Fruit fly (Drosophila melanogaster) whole organism, prepupa: ENCODE measurements around the gene CG31279.

ENCODE experiments used
- Blimp-1 ChIP-seq: fragments of 200-800 bp; sonication (Bioruptor generic); optimal IDR thresholded peaks from 3 replicates; lab custom pipeline; 2017; ENCODE audit warnings: missing biosample characterization, missing genetic modification characterization, mild to moderate bottlenecking, moderate library complexity, missing genetic modification reagents
- CG10631 ChIP-seq: fragments of 200-800 bp; sonication (Bioruptor generic); optimal IDR thresholded peaks from 2 replicates; lab custom pipeline; 2016; ENCODE audit warnings: missing biosample characterization, missing genetic modification characterization
- CG10669 ChIP-seq: fragments of 200-800 bp; sonication (Bioruptor generic); optimal IDR thresholded peaks from 3 replicates; lab custom pipeline; 2018; ENCODE audit warnings: missing biosample characterization, mild to moderate bottlenecking, missing genetic modification characterization, moderate library complexity
- CG11294 ChIP-seq: fragments of 200-800 bp; sonication (Bioruptor generic); IDR thresholded peaks from 2 replicates; pipeline ENCODE4 v1.3.6; 2022; ENCODE audit warnings: missing biosample characterization, missing genetic modification characterization
- CG11762 ChIP-seq: fragments of 200-800 bp; sonication (Bioruptor generic); optimal IDR thresholded peaks from 3 replicates; lab custom pipeline; 2016; ENCODE audit warnings: missing biosample characterization, missing genetic modification characterization; ENCODE audit not compliant: insufficient read depth
- CG1621 ChIP-seq: fragments of 200-800 bp; sonication (Bioruptor generic); optimal IDR thresholded peaks from 3 replicates; lab custom pipeline; 2018; ENCODE audit warnings: missing biosample characterization, mild to moderate bottlenecking, missing genetic modification characterization
- CG16779 ChIP-seq: fragments of 200-800 bp; sonication (Bioruptor generic); optimal IDR thresholded peaks from 3 replicates; lab custom pipeline; 2017; ENCODE audit warnings: missing biosample characterization, mild to moderate bottlenecking, missing genetic modification characterization
- CG3032 ChIP-seq: fragments of 200-800 bp; optimal IDR thresholded peaks from 2 replicates; lab custom pipeline; 2019; ENCODE audit warnings: missing biosample characterization, mild to moderate bottlenecking, missing genetic modification characterization, moderate library complexity
- CG31627 ChIP-seq: fragments of 200-800 bp; sonication (Bioruptor generic); optimal IDR thresholded peaks from 3 replicates; lab custom pipeline; 2016; ENCODE audit warnings: missing biosample characterization, missing genetic modification characterization
- CG3919 ChIP-seq: fragments of 200-800 bp; sonication (Bioruptor generic); optimal IDR thresholded peaks from 3 replicates; lab custom pipeline; 2016; ENCODE audit warnings: missing biosample characterization, missing genetic modification characterization
- CG6792 ChIP-seq: fragments of 200-800 bp; sonication (Bioruptor generic); optimal IDR thresholded peaks from 3 replicates; lab custom pipeline; 2016; ENCODE audit warnings: missing biosample characterization, missing genetic modification characterization
- CG6854 ChIP-seq: fragments of 200-800 bp; sonication (Bioruptor generic); optimal IDR thresholded peaks from 2 replicates; lab custom pipeline; 2017; ENCODE audit warnings: missing biosample characterization, mild to moderate bottlenecking, missing genetic modification characterization
- CG7368 ChIP-seq: fragments of 200-800 bp; sonication (Bioruptor generic); optimal IDR thresholded peaks from 3 replicates; lab custom pipeline; 2016; ENCODE audit warnings: missing biosample characterization, missing genetic modification characterization
- CG8319 ChIP-seq: fragments of 200-800 bp; sonication (Bioruptor generic); optimal IDR thresholded peaks from 3 replicates; lab custom pipeline; 2016; ENCODE audit warnings: missing biosample characterization, missing genetic modification characterization
- Eip75B ChIP-seq: fragments of 200-800 bp; sonication (Bioruptor generic); optimal IDR thresholded peaks from 3 replicates; lab custom pipeline; 2016; ENCODE audit warnings: missing biosample characterization, missing genetic modification characterization
- Eip78C ChIP-seq: fragments of 200-800 bp; sonication (Bioruptor generic); peaks from one replicate; lab custom pipeline; 2016; ENCODE audit warnings: missing biosample characterization, missing genetic modification characterization
- Eip93F ChIP-seq: fragments of 200-800 bp; sonication (Bioruptor generic); optimal IDR thresholded peaks from 2 replicates; lab custom pipeline; 2016; ENCODE audit warnings: missing biosample characterization, mild to moderate bottlenecking, missing genetic modification characterization
- Ets21C ChIP-seq: fragments of 200-800 bp; sonication (Bioruptor generic); optimal IDR thresholded peaks from 3 replicates; lab custom pipeline; 2016; ENCODE audit warnings: missing biosample characterization, missing genetic modification characterization
- Ets96B ChIP-seq: fragments of 200-800 bp; optimal IDR thresholded peaks from 2 replicates; lab custom pipeline; 2019; ENCODE audit warnings: missing biosample characterization, mild to moderate bottlenecking, missing genetic modification characterization, moderate library complexity
- Gug ChIP-seq: fragments of 200-800 bp; sonication (Bioruptor generic); IDR thresholded peaks from 2 replicates; pipeline ENCODE4 v1.3.6; 2022; ENCODE audit warnings: missing biosample characterization, missing genetic modification characterization
- Hr4 ChIP-seq: fragments of 200-800 bp; sonication (Bioruptor generic); optimal IDR thresholded peaks from 3 replicates; lab custom pipeline; 2016; ENCODE audit warnings: missing biosample characterization, missing genetic modification characterization
- Lpt ChIP-seq: fragments of 200-800 bp; sonication (Bioruptor generic); optimal IDR thresholded peaks from 3 replicates; lab custom pipeline; 2016; ENCODE audit warnings: missing biosample characterization, missing genetic modification characterization
- OdsH ChIP-seq: fragments of 200-800 bp; sonication (Bioruptor generic); optimal IDR thresholded peaks from 3 replicates; lab custom pipeline; 2016; ENCODE audit warnings: missing biosample characterization, missing genetic modification characterization
- Smox ChIP-seq: fragments of 200-800 bp; sonication (Bioruptor generic); optimal IDR thresholded peaks from 3 replicates; lab custom pipeline; 2016; ENCODE audit warnings: missing biosample characterization, missing genetic modification characterization
- Sox102F ChIP-seq: fragments of 200-800 bp; sonication (Bioruptor generic); optimal IDR thresholded peaks from 2 replicates; lab custom pipeline; 2016; ENCODE audit warnings: missing biosample characterization, mild to moderate bottlenecking, missing genetic modification characterization
- Sox14 ChIP-seq: fragments of 200-800 bp; sonication (Bioruptor generic); optimal IDR thresholded peaks from 3 replicates; lab custom pipeline; 2016; ENCODE audit warnings: missing biosample characterization, missing genetic modification characterization
- Sox15 ChIP-seq: fragments of 200-800 bp; sonication (Bioruptor generic); optimal IDR thresholded peaks from 3 replicates; lab custom pipeline; 2016; ENCODE audit warnings: missing biosample characterization, missing genetic modification characterization
- achi ChIP-seq: fragments of 200-800 bp; sonication (Bioruptor generic); optimal IDR thresholded peaks from 3 replicates; lab custom pipeline; 2016; ENCODE audit warnings: missing biosample characterization, missing genetic modification characterization
- acj6 ChIP-seq: fragments of 200-800 bp; sonication (Bioruptor generic); optimal IDR thresholded peaks from 3 replicates; lab custom pipeline; 2016; ENCODE audit warnings: missing biosample characterization, missing genetic modification characterization
- cyc ChIP-seq: fragments of 200-800 bp; sonication (Bioruptor generic); optimal IDR thresholded peaks from 3 replicates; lab custom pipeline; 2016; ENCODE audit warnings: missing biosample characterization, missing genetic modification characterization
- dsx ChIP-seq: fragments of 200-800 bp; optimal IDR thresholded peaks from 3 replicates; lab custom pipeline; 2019; ENCODE audit warnings: missing biosample characterization, mild to moderate bottlenecking, missing genetic modification characterization, moderate library complexity; ENCODE audit not compliant: poor library complexity, severe bottlenecking
- eg ChIP-seq: fragments of 200-800 bp; sonication (Bioruptor generic); IDR thresholded peaks from 3 replicates; pipeline ENCODE4 v1.3.6; 2022; ENCODE audit warnings: missing biosample characterization, missing genetic modification characterization
- esn ChIP-seq: fragments of 200-800 bp; sonication (Bioruptor generic); optimal IDR thresholded peaks from 2 replicates; lab custom pipeline; 2016; ENCODE audit warnings: missing biosample characterization, mild to moderate bottlenecking, missing genetic modification characterization, moderate library complexity
- fd85E ChIP-seq: fragments of 200-800 bp; sonication (Bioruptor generic); optimal IDR thresholded peaks from 3 replicates; lab custom pipeline; 2016; ENCODE audit warnings: missing biosample characterization, missing genetic modification characterization
- fkh ChIP-seq: fragments of 200-800 bp; sonication (Bioruptor generic); optimal IDR thresholded peaks from 3 replicates; lab custom pipeline; 2017; ENCODE audit warnings: missing biosample characterization, mild to moderate bottlenecking, missing genetic modification characterization, moderate library complexity
- lz ChIP-seq: fragments of 200-800 bp; sonication (Bioruptor generic); optimal IDR thresholded peaks from 3 replicates; lab custom pipeline; 2016; ENCODE audit warnings: missing biosample characterization, missing genetic modification characterization
- net ChIP-seq: fragments of 200-800 bp; sonication (Bioruptor generic); optimal IDR thresholded peaks from 3 replicates; lab custom pipeline; 2016; ENCODE audit warnings: missing biosample characterization, missing genetic modification characterization
- salr ChIP-seq, 2 experiments: fragments of 200-800 bp; sonication (Bioruptor generic); optimal IDR thresholded peaks; 3 replicates each; lab custom pipeline; 2016 to 2018; ENCODE audit warnings: missing biosample characterization in 2 of 2, missing genetic modification characterization in 2 of 2, mild to moderate bottlenecking in 1 of 2
- spab ChIP-seq: fragments of 200-800 bp; sonication (Bioruptor generic); optimal IDR thresholded peaks from 2 replicates; lab custom pipeline; 2017; ENCODE audit warnings: missing biosample characterization, mild to moderate bottlenecking, missing genetic modification characterization, missing genetic modification reagents
- svp ChIP-seq: fragments of 200-800 bp; sonication (Bioruptor generic); peaks from one replicate; lab custom pipeline; 2016; ENCODE audit warnings: missing biosample characterization, missing genetic modification characterization
- topi ChIP-seq: fragments of 200-800 bp; sonication (Bioruptor generic); optimal IDR thresholded peaks from 3 replicates; lab custom pipeline; 2016; ENCODE audit warnings: missing biosample characterization, missing genetic modification characterization
- vri ChIP-seq: fragments of 200-800 bp; sonication (Bioruptor generic); optimal IDR thresholded peaks from 3 replicates; lab custom pipeline; 2016; ENCODE audit warnings: missing biosample characterization, mild to moderate bottlenecking, missing genetic modification characterization

CG31279 gene

DNA sequence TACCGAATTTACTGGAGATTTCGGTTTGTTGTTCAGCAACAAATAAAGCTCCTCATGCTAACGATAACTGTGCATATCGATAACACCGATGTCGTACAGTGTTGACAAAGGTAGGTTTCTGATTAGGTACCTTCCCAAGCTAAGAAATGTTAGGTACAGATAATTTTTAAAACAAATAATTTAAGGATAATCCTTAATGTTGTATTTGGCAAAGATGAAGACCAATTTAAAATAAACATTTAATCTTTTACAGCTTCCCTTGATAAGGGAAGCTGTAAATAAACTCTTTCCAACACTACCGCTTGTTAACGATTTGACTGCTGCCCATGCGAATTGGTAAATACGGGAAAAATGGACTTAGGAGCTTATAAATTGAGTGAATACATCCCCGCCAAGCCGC, 12.5 kb downstream of the CG31279 start, which contains the start of the genes Ttc1 and CG14882 (continued):
- TF ChIP-seq CG31627: peak; percentile 87
- TF ChIP-seq Eip78C (GFP tag; lab: Kevin White, UChicago): peak; percentile 95
- peak; percentile 72 for TF ChIP-seq CG11294 (GFP tag; lab: Robert Waterston, UW)
- peak; percentile 61 for TF ChIP-seq Eip93F
- no peak for TF ChIP-seq CG1621 (tag; lab: Kevin White, UChicago)
- TF ChIP-seq CG7368 (GFP tag; lab: Kevin White, UChicago): no peak
- peak; percentile 81 for TF ChIP-seq Ets96B (tag; lab: Kevin White, UChicago)
- TF ChIP-seq esn (GFP tag; lab: Kevin White, UChicago): peak; percentile 92
- peak; percentile 90 for TF ChIP-seq Sox14 (GFP tag; lab: Kevin White, UChicago)
- no peak for TF ChIP-seq spab
- peak; percentile 91 for TF ChIP-seq OdsH (GFP tag; lab: Kevin White, UChicago)
- TF ChIP-seq CG3919 (GFP tag; lab: Kevin White, UChicago): no peak
- peak; percentile 29 to 81 for TF ChIP-seq salr (GFP tag; optimal IDR thresholded peaks at IDR 0.05; lab: Kevin White, UChicago)
- TF ChIP-seq CG10669 (GFP tag; lab: Kevin White, UChicago): no peak
- peak; percentile 88 for TF ChIP-seq lz (GFP tag; lab: Kevin White, UChicago)
- TF ChIP-seq CG10631 (GFP tag; lab: Kevin White, UChicago): no peak
- no peak for TF ChIP-seq Smox (GFP tag; lab: Kevin White, UChicago)
- TF ChIP-seq acj6: peak; percentile 89
- TF ChIP-seq, all 60 proteins: peak for 33

DNA sequence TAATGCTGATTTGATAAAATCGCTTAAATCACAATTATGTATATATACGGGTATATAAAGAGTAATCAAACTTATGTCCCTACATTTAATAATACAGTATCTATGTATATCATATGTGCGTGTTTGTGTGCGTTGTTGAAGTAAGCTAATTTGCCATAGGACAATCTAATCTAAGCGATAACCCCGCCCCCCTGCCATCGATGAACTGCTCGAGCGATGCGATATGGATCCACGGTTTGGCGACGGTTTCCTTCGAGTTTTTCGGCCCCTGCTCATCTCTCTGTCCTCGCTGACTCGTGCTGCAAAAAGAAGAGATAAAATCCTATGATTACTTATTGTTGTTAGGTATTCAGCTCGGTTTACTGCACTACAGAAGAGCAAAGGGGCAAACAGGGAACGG, 16.4 kb downstream of the CG31279 start:
- peak; percentile 83 for TF ChIP-seq svp (GFP tag; lab: Kevin White, UChicago)
- no peak for TF ChIP-seq CG6854 (GFP tag; lab: Kevin White, UChicago)
- TF ChIP-seq topi (GFP tag; lab: Kevin White, UChicago): no peak
- TF ChIP-seq fkh (GFP tag; lab: Kevin White, UChicago): no peak
- no peak for TF ChIP-seq CG11762 (GFP tag; lab: Kevin White, UChicago)
- TF ChIP-seq vri (GFP tag; lab: Kevin White, UChicago): peak; percentile 73

- TF ChIP-seq achi (no peak), Eip93F (no peak), Smox (GFP tag; lab: Kevin White, UChicago) (no peak), CG6792 (GFP tag; lab: Kevin White, UChicago) (no peak), CG1621 (tag; lab: Kevin White, UChicago) (no peak), CG16779 (tag; lab: Kevin White, UChicago) (no peak), net (no peak), vri (GFP tag; lab: Kevin White, UChicago) (peak; percentile 82), CG7368 (GFP tag; lab: Kevin White, UChicago) (no peak), svp (GFP tag; lab: Kevin White, UChicago) (peak; percentile 41), cyc (GFP tag; lab: Kevin White, UChicago) (no peak), Eip78C (GFP tag; lab: Kevin White, UChicago) (no peak), dsx (GFP tag; lab: Kevin White, UChicago) (no peak), Lpt (no peak), fd85E (GFP tag; lab: Kevin White, UChicago) (no peak)
- TF ChIP-seq, all 60 proteins: peak for 2
These were observed 17.1 kb downstream of the CG31279 start for dm6 chr3R:16447448-16448045.

DNA sequence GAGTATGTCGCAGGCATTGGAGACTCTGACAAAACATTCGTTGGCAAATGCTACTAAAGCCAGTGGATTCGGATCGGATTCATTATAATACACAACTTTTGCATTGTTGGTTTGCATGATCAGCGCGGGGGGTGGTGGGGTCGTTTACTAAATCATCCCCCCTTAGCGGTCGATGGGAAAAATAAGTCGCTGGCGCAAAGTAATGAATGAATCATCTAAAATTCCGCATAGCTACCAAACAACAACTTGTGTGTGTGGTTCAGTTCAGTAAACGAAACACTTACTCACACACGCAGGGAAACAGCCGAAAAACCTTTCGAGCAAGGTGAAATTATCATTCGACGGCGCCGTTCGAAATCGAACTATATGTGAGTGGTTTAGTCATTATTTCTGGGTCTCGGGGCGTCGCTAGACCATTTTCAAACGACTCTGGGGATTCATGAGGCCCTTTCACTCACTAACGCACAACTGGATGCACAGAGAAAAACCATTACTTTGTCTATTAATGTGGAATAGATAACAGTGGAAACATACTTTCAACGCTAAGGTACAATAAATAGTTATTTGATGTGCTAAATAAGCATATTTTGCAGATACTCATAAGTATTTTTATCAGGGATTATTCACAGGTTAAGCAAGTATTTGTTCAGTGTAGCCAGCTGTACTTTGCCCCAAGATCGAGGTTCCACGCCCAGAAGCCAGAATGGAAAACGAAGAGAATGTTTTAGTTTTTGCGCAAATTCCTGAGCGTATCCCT, 18.1 kb downstream of the CG31279 start:
- no peak for TF ChIP-seq Ets21C (GFP tag; lab: Kevin White, UChicago)
- TF ChIP-seq CG3919 (GFP tag; lab: Kevin White, UChicago): no peak
- peak; percentile 92 for TF ChIP-seq Gug (GFP tag; lab: Robert Waterston, UW)
- TF ChIP-seq Eip78C (GFP tag; lab: Kevin White, UChicago): peak; percentile 44
- peak; percentile 57 for TF ChIP-seq Hr4
- TF ChIP-seq OdsH (GFP tag; lab: Kevin White, UChicago): no peak
- no peak for TF ChIP-seq CG3032
- TF ChIP-seq Sox102F: no peak
- no peak for TF ChIP-seq Blimp-1 (GFP tag; lab: Kevin White, UChicago)
- TF ChIP-seq salr (GFP tag; optimal IDR thresholded peaks at IDR 0.05; lab: Kevin White, UChicago): peak; percentile 87 to 89
- no peak for TF ChIP-seq Sox15 (GFP tag; lab: Kevin White, UChicago)
- no peak for TF ChIP-seq net
- no peak for TF ChIP-seq CG10669 (GFP tag; lab: Kevin White, UChicago)
- TF ChIP-seq CG8319 (GFP tag; lab: Kevin White, UChicago): no peak
- peak; percentile 68 for TF ChIP-seq CG16779 (tag; lab: Kevin White, UChicago)
- TF ChIP-seq Eip75B (GFP tag; lab: Kevin White, UChicago): no peak
- TF ChIP-seq cyc (GFP tag; lab: Kevin White, UChicago): no peak
- TF ChIP-seq fd85E (GFP tag; lab: Kevin White, UChicago): no peak
- peak; percentile 93 for TF ChIP-seq eg
- peak; percentile 61 for TF ChIP-seq CG1621 (tag; lab: Kevin White, UChicago)
- TF ChIP-seq CG11762 (GFP tag; lab: Kevin White, UChicago): peak; percentile 68
- TF ChIP-seq topi (GFP tag; lab: Kevin White, UChicago): no peak
